Worm (Caenorhabditis elegans): ENCODE data around the gene Y54G2A.52.

ce11 chrIV:2809208-2809607, 10.7 kb upstream of the Y54G2A.52 start, which contains the start of gene Y54G2A.76:
- TF ChIP-seq pqm-1 (tag; optimal IDR thresholded peaks at IDR 0.05) (no peak), ceh-34 (tag; optimal IDR thresholded peaks at IDR 0.05) (no peak), ref-2 (tag; optimal IDR thresholded peaks at IDR 0.05) (no peak)

All from whole organism, late embryonic.